Fruit fly (Drosophila melanogaster) whole organism, pupa: ENCODE measurements around the gene CG17242.

Source experiments
- CG10348 ChIP-seq: fragments of 200-800 bp; sonication (Bioruptor generic); IDR thresholded peaks from 2 replicates; pipeline ENCODE4 v1.3.6; 2022; ENCODE audit warnings: missing biosample characterization, missing genetic modification characterization
- CG12605 ChIP-seq: fragments of 200-800 bp; sonication (Bioruptor generic); IDR thresholded peaks from 2 replicates; pipeline ENCODE4 v1.3.6; 2022; ENCODE audit warnings: missing biosample characterization, missing genetic modification characterization
- CG13204 ChIP-seq: fragments of 200-800 bp; sonication (Bioruptor generic); optimal IDR thresholded peaks from 2 replicates; lab custom pipeline; 2018; ENCODE audit warnings: missing biosample characterization, mild to moderate bottlenecking, missing genetic modification characterization, moderate library complexity
- CG14655 ChIP-seq: fragments of 200-800 bp; sonication (Bioruptor generic); optimal IDR thresholded peaks from 3 replicates; lab custom pipeline; 2017; ENCODE audit warnings: mild to moderate bottlenecking, missing biosample characterization, missing genetic modification reagents, missing genetic modification characterization
- CG15710 ChIP-seq: fragments of 200-800 bp; sonication (Bioruptor generic); optimal IDR thresholded peaks from 2 replicates; lab custom pipeline; 2018; ENCODE audit warnings: missing biosample characterization, mild to moderate bottlenecking, missing genetic modification characterization, moderate library complexity
- CG17806 ChIP-seq: fragments of 200-800 bp; sonication (Bioruptor generic); optimal IDR thresholded peaks from 2 replicates; lab custom pipeline; 2018; ENCODE audit warnings: missing biosample characterization, mild to moderate bottlenecking, missing genetic modification characterization, moderate library complexity
- CG32121 ChIP-seq: fragments of 200-800 bp; sonication (Bioruptor generic); IDR thresholded peaks from 2 replicates; pipeline ENCODE4 v1.3.6; 2022; ENCODE audit warnings: missing biosample characterization, missing genetic modification characterization
- CG34367 ChIP-seq: fragments of 200-800 bp; sonication (Bioruptor generic); optimal IDR thresholded peaks from 2 replicates; lab custom pipeline; 2018; ENCODE audit warnings: missing biosample characterization, mild to moderate bottlenecking, missing genetic modification characterization
- CG4496 ChIP-seq: fragments of 200-800 bp; sonication (Bioruptor generic); IDR thresholded peaks from 3 replicates; pipeline ENCODE4 v1.3.6; 2022; ENCODE audit warnings: missing biosample characterization, missing genetic modification characterization
- CG8159 ChIP-seq: fragments of 200-800 bp; sonication (Bioruptor generic); optimal IDR thresholded peaks from 3 replicates; lab custom pipeline; 2018; ENCODE audit warnings: missing biosample characterization, mild to moderate bottlenecking, missing genetic modification characterization, moderate library complexity
- CG8301 ChIP-seq: fragments of 200-800 bp; sonication (Bioruptor generic); optimal IDR thresholded peaks from 2 replicates; lab custom pipeline; 2018; ENCODE audit warnings: missing biosample characterization, mild to moderate bottlenecking, missing genetic modification characterization
- D1 ChIP-seq: fragments of 200-800 bp; sonication (Bioruptor generic); optimal IDR thresholded peaks from 2 replicates; lab custom pipeline; 2018; ENCODE audit warnings: missing biosample characterization, mild to moderate bottlenecking, missing genetic modification characterization, moderate library complexity
- EcR ChIP-seq: fragments of 200-800 bp; sonication (Bioruptor generic); optimal IDR thresholded peaks from 3 replicates; lab custom pipeline; 2019; ENCODE audit warnings: missing biosample characterization, missing genetic modification characterization, mild to moderate bottlenecking, moderate library complexity, missing genetic modification reagents
- Ets98B ChIP-seq: fragments of 200-800 bp; sonication (Bioruptor generic); IDR thresholded peaks from 2 replicates; pipeline ENCODE4 v1.3.6; 2022; ENCODE audit warnings: missing biosample characterization, missing genetic modification characterization
- Pif1A ChIP-seq: fragments of 200-800 bp; sonication (Bioruptor generic); optimal IDR thresholded peaks from 3 replicates; lab custom pipeline; 2016; ENCODE audit warnings: missing biosample characterization, missing genetic modification characterization
- Pif1B ChIP-seq: fragments of 200-800 bp; sonication (Bioruptor generic); optimal IDR thresholded peaks from 3 replicates; lab custom pipeline; 2016; ENCODE audit warnings: missing biosample characterization, missing genetic modification characterization
- Snoo ChIP-seq: fragments of 200-800 bp; sonication (Bioruptor generic); optimal IDR thresholded peaks from 3 replicates; lab custom pipeline; 2017; ENCODE audit warnings: missing biosample characterization, mild to moderate bottlenecking, missing genetic modification characterization, inconsistent platforms
- fd96Ca ChIP-seq: fragments of 200-800 bp; sonication (Bioruptor generic); IDR thresholded peaks from 3 replicates; pipeline ENCODE4 v1.3.6; 2022; ENCODE audit warnings: missing biosample characterization, missing genetic modification characterization
- gl ChIP-seq: fragments of 200-800 bp; sonication (Bioruptor generic); optimal IDR thresholded peaks from 2 replicates; lab custom pipeline; 2018; ENCODE audit warnings: missing biosample characterization, mild to moderate bottlenecking, missing genetic modification characterization
- rn ChIP-seq: fragments of 200-800 bp; sonication (Bioruptor generic); IDR thresholded peaks from 2 replicates; pipeline ENCODE4 v1.3.6; 2022; ENCODE audit warnings: missing biosample characterization, missing genetic modification characterization

CG17242 gene

dm6 chr2L:2269040-2269439 is at the start of gene CG17242:
Gene CG17242 (minus strand): TSS chr2L:2269140.
- no peak for TF ChIP-seq rn (GFP tag; lab: Robert Waterston, UW)
- TF ChIP-seq Pif1B: no peak
- TF ChIP-seq Pif1A: no peak
- no peak for TF ChIP-seq Snoo (tag; lab: Kevin White, UChicago)
- TF ChIP-seq gl (tag; lab: Kevin White, UChicago): no peak
- no peak for TF ChIP-seq CG34367
- TF ChIP-seq CG15710 (tag; lab: Kevin White, UChicago): no peak
- no peak for TF ChIP-seq fd96Ca (GFP tag; lab: Robert Waterston, UW)
- TF ChIP-seq CG17806 (tag; lab: Kevin White, UChicago): no peak
- no peak for TF ChIP-seq CG13204 (GFP tag; lab: Kevin White, UChicago)

DNA sequence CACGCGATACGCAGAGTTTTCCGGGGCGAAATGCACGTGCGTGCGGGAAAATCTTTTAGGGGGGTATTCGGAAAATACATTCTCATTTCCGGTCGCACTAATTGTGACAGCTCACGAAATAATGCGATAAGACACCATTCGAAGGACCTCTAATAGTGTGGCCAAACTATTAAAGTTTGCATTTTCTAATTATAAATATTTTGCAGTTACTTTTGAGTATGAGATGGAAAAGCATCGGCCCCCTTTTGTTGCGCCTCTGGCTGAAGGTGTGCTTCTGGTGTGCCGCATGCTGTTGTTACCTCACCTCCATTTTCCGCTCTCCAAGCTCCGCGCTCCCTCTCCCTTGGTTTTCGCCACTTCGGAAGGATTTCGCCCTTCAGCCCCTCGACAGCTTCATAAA is 45.2 kb upstream of the CG17242 start:
- TF ChIP-seq fd96Ca (GFP tag; lab: Robert Waterston, UW) (0 out of 3 replicates have a peak, but pooled peaks have one; percentile 11), D1 (no peak)

dm6 chr2L:2311449-2311848 is 42.5 kb upstream of the CG17242 start, which contains the start of gene eys:
Gene eys (plus strand): TSS chr2L:2311680.
- TF ChIP-seq CG34367 (no peak), CG32121 (GFP tag; lab: Robert Waterston, UW) (no peak), Ets98B (no peak), gl (tag; lab: Kevin White, UChicago) (no peak), fd96Ca (GFP tag; lab: Robert Waterston, UW) (no peak), Snoo (tag; lab: Kevin White, UChicago) (no peak), CG14655 (GFP tag; lab: Kevin White, UChicago) (no peak), Pif1B (no peak), rn (GFP tag; lab: Robert Waterston, UW) (no peak), CG13204 (GFP tag; lab: Kevin White, UChicago) (no peak), CG17806 (tag; lab: Kevin White, UChicago) (no peak), EcR (GFP tag; lab: Kevin White, UChicago) (no peak), CG4496 (GFP tag; lab: Robert Waterston, UW) (no peak), Pif1A (no peak), D1 (no peak)

- TF ChIP-seq CG8159: no peak
- no peak for TF ChIP-seq CG8301
- TF ChIP-seq CG12605 (GFP tag; lab: Robert Waterston, UW): no peak
- no peak for TF ChIP-seq Ets98B
These were observed 38.7 kb upstream of the CG17242 start, which contains the start of gene CG16995 for dm6 chr2L:2307648-2308047. Gene CG16995 (plus strand): TSS chr2L:2307948.

DNA sequence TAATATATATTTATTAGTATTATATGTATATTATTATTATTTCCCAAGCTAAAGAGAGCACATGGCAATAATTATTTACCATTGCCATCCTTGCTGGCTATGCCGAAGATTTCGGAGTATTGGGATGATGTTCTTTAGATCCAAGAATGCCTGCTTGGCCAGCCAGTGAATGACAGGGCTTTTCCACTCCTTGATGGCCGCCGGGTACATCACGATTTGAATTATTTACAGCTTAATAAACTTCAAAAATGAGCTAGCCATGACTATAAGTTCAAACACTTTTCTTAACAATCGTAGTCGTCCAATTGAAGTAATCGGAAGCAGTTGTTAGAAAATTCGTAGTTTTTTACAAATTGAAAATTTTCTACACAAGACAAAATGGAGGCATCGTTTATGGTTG is 30.9 kb upstream of the CG17242 start, which contains the start of gene CG31949:
TSS of gene CG31949 (plus strand) at position 301 of the 400 bp plus-strand sequence.
- TF ChIP-seq CG10348: no peak
- no peak for TF ChIP-seq CG4496 (GFP tag; lab: Robert Waterston, UW)

DNA sequence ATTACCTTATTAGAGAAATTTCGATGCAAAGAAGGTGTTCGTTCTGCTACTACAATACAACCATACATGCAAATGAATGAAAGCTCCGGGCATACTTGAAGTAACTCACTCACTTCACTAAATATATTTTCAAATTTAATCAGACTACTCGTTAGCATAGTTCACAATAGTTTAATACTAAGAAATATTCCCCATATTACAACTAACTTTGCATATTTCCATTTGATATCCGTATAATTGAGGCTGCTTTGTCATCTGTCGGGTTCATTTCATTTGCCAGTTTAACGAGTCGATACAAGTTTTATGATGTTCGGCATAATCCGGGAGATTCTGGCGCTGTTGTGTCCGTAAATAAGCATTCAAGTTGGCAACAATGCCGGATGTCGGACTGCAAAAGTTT is 21.7 kb upstream of the CG17242 start, which contains the start of gene robl22E:
TSS of gene robl22E (minus strand) at position 101 of the 400 bp plus-strand sequence.
- TF ChIP-seq Pif1B (no peak), CG17806 (tag; lab: Kevin White, UChicago) (no peak), Ets98B (no peak), CG13204 (GFP tag; lab: Kevin White, UChicago) (no peak)

DNA sequence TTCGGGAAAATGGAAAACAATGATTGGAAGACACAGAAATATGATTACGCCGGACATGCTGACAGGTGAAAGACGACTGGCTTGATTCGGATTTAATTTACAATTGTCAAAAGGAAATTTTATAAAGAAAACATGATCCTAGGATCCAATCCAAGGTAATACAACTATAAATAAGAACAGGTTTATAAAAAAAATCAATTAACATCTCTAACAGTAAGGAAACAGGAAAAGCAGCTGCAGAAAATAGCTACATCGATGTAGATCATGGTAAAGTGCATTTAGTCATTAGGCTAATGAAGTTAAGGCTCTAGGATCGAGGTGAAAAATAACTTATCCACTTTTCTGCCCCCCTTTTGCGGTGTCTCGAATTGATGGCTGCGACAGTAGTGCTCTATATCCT is 20.4 kb upstream of the CG17242 start, which contains the start of gene CG17237:
TSS of gene CG17237 (minus strand) at position 101 of the 400 bp plus-strand sequence.
- no peak for TF ChIP-seq Pif1B
- no peak for TF ChIP-seq CG13204 (GFP tag; lab: Kevin White, UChicago)
- TF ChIP-seq CG34367: no peak
- no peak for TF ChIP-seq D1
- no peak for TF ChIP-seq CG12605 (GFP tag; lab: Robert Waterston, UW)
- no peak for TF ChIP-seq Snoo (tag; lab: Kevin White, UChicago)
- TF ChIP-seq Pif1A: no peak
- no peak for TF ChIP-seq CG4496 (GFP tag; lab: Robert Waterston, UW)

DNA sequence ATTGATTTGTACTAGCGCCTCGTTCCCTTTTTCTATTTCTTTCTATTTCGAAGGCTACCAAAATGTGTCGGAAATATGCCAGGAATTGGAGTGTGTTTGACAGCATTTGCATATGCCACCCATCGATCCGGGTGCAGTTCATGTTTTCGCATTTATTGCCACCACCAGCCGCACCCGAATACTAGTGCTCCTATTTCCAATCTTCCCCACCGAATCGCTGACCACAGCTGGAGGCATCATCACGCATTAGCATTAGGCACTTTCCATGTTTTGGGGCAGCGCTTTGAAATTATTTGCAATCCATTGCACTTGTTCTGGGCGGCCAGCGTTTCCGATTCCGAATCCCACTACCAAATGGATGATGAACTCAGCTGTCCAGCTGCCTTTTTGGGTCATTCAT is 18.9 kb upstream of the CG17242 start, which contains the start of gene CG42658:
TSS of gene CG42658 (minus strand) at position 101 of the 400 bp plus-strand sequence.
- TF ChIP-seq CG15710 (tag; lab: Kevin White, UChicago) (no peak), CG8159 (no peak), CG17806 (tag; lab: Kevin White, UChicago) (no peak)
- TF ChIP-seq, all 21 proteins: peak for 0

- TF ChIP-seq EcR (GFP tag; lab: Kevin White, UChicago): no peak
- no peak for TF ChIP-seq Pif1A
- TF ChIP-seq CG32121 (GFP tag; lab: Robert Waterston, UW): no peak
- TF ChIP-seq CG13204 (GFP tag; lab: Kevin White, UChicago): no peak
- no peak for TF ChIP-seq fd96Ca (GFP tag; lab: Robert Waterston, UW)
- no peak for TF ChIP-seq CG10348
- no peak for TF ChIP-seq D1
- no peak for TF ChIP-seq Ets98B
- no peak for TF ChIP-seq CG8301
- no peak for TF ChIP-seq CG17806 (tag; lab: Kevin White, UChicago)
- TF ChIP-seq CG4496 (GFP tag; lab: Robert Waterston, UW): no peak
- TF ChIP-seq Pif1B: no peak
- no peak for TF ChIP-seq rn (GFP tag; lab: Robert Waterston, UW)
- TF ChIP-seq CG8159: no peak
- TF ChIP-seq CG34367: no peak
- TF ChIP-seq gl (tag; lab: Kevin White, UChicago): no peak
These were observed 17.8 kb upstream of the CG17242 start, which contains the start of gene CG31681 for dm6 chr2L:2286773-2287172. Gene CG31681 (minus strand): TSS chr2L:2286873.
